Fruit fly (Drosophila melanogaster) whole organism, adult: ENCODE measurements around the gene bun.

ENCODE experiments used
- CG12768 ChIP-seq: fragments of 200-800 bp; sonication (Bioruptor generic); optimal IDR thresholded peaks from 2 replicates; lab custom pipeline; 2017; ENCODE audit warnings: missing biosample characterization, missing genetic modification characterization, mild to moderate bottlenecking, moderate library complexity, missing genetic modification reagents
- CG14711 ChIP-seq: fragments of 200-800 bp; sonication (Bioruptor generic); optimal IDR thresholded peaks from 2 replicates; lab custom pipeline; 2018; ENCODE audit warnings: missing biosample characterization, mild to moderate bottlenecking, missing genetic modification characterization, moderate library complexity
- CG33017 ChIP-seq: fragments of 200-800 bp; sonication (Bioruptor generic); optimal IDR thresholded peaks from 2 replicates; lab custom pipeline; 2018; ENCODE audit warnings: missing biosample characterization, mild to moderate bottlenecking, missing genetic modification characterization, moderate library complexity
- CG5204 ChIP-seq: fragments of 200-800 bp; sonication (Bioruptor generic); optimal IDR thresholded peaks from 2 replicates; lab custom pipeline; 2016; ENCODE audit warnings: missing biosample characterization, missing genetic modification characterization
- Clk ChIP-seq: fragments of 200-800 bp; sonication (Bioruptor generic); optimal IDR thresholded peaks from 2 replicates; lab custom pipeline; 2017; ENCODE audit warnings: missing biosample characterization, missing genetic modification characterization
- kay ChIP-seq: fragments of 200-800 bp; sonication (Bioruptor generic); peaks from one replicate; lab custom pipeline; 2016; ENCODE audit warnings: missing biosample characterization, missing genetic modification characterization, borderline replicate concordance
- pad ChIP-seq: fragments of 200-800 bp; sonication (Bioruptor generic); optimal IDR thresholded peaks from 3 replicates; lab custom pipeline; 2017; ENCODE audit warnings: missing biosample characterization, missing genetic modification characterization, mild to moderate bottlenecking, moderate library complexity, missing genetic modification reagents

DNA sequence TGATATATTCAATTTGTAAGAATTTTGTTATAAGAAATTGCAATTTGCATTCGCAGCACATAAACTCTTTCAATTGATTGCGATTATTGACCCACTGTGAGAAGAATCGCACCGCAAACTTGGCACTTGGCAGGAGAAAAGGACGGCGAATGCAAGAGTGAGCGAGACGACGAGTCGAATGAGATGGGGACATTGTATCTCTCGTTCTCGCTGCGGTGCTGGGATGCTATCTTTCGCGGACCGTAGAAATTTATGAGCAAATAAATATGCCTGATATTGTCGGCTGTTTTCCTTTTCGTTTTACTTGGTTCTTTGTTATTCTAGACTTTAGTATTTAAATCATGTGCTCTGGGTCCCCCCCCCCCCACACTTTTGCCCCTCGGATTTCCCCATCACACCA lies 18.8 kb downstream of the bun start:
- TF ChIP-seq pad (GFP tag; lab: Kevin White, UChicago) (no peak), Clk (no peak), CG5204 (GFP tag; lab: Kevin White, UChicago) (no peak), CG14711 (tag; lab: Kevin White, UChicago) (no peak), CG12768 (GFP tag; lab: Kevin White, UChicago) (no peak), CG33017 (tag; lab: Kevin White, UChicago) (no peak), kay (GFP tag; lab: Kevin White, UChicago) (no peak)
